Fruit fly (Drosophila melanogaster) whole organism, embryonic: Measurements from ENCODE around the gene Sk2.
A peak's percentile ranks its signal among the peaks of the same experiment; 100 is the strongest.

ENCODE experiments used
- CG11247 ChIP-seq: fragments of 200-800 bp; sonication (Bioruptor generic); IDR thresholded peaks from 2 replicates; pipeline ENCODE4 v1.3.6; 2022; ENCODE audit warnings: missing biosample characterization, missing genetic modification characterization
- CG12659 ChIP-seq: fragments of 200-800 bp; sonication (Bioruptor generic); optimal IDR thresholded peaks from 3 replicates; lab custom pipeline; 2017; ENCODE audit warnings: mild to moderate bottlenecking, missing biosample characterization, missing genetic modification reagents, missing genetic modification characterization
- CG13123 ChIP-seq: fragments of 200-800 bp; sonication (Bioruptor generic); optimal IDR thresholded peaks from 2 replicates; lab custom pipeline; 2016; ENCODE audit warnings: missing biosample characterization, missing genetic modification characterization
- CG13624 ChIP-seq: fragments of 200-800 bp; sonication (Bioruptor generic); optimal IDR thresholded peaks from 2 replicates; lab custom pipeline; 2016; ENCODE audit warnings: missing biosample characterization, missing genetic modification characterization
- CG14014 ChIP-seq: fragments of 200-800 bp; sonication (Bioruptor generic); IDR thresholded peaks from 2 replicates; pipeline ENCODE4 v1.3.6; 2022; ENCODE audit warnings: missing biosample characterization, missing genetic modification characterization
- CG14050 ChIP-seq: fragments of 200-800 bp; sonication (Bioruptor generic); IDR thresholded peaks from 3 replicates; pipeline ENCODE4 v1.3.6; 2022; ENCODE audit warnings: missing biosample characterization, missing genetic modification characterization
- CG14667 ChIP-seq: fragments of 200-800 bp; sonication (Bioruptor generic); IDR thresholded peaks from 2 replicates; pipeline ENCODE4 v1.3.6; 2022; ENCODE audit warnings: missing biosample characterization, missing genetic modification characterization
- CG14860 ChIP-seq: fragments of 200-800 bp; sonication (Bioruptor generic); IDR thresholded peaks from 3 replicates; pipeline ENCODE4 v1.3.6; 2022; ENCODE audit warnings: missing biosample characterization, missing genetic modification characterization; ENCODE audit not compliant: partially characterized antibody
- CG1647 ChIP-seq: fragments of 200-800 bp; sonication (Bioruptor generic); optimal IDR thresholded peaks from 3 replicates; lab custom pipeline; 2016; ENCODE audit warnings: missing biosample characterization, missing genetic modification characterization
- CG17328 ChIP-seq: fragments of 200-800 bp; sonication (Bioruptor generic); IDR thresholded peaks from 2 replicates; pipeline ENCODE4 v1.3.6; 2022; ENCODE audit warnings: missing biosample characterization, missing genetic modification characterization
- CG2129 ChIP-seq: fragments of 200-800 bp; sonication (Bioruptor generic); IDR thresholded peaks from 2 replicates; pipeline ENCODE4 v1.3.6; 2022; ENCODE audit warnings: missing biosample characterization, missing genetic modification characterization; ENCODE audit not compliant: partially characterized antibody
- CG2678 ChIP-seq: fragments of 200-800 bp; sonication (Bioruptor generic); optimal IDR thresholded peaks from 3 replicates; lab custom pipeline; 2019; ENCODE audit warnings: missing biosample characterization, mild to moderate bottlenecking, missing genetic modification characterization, moderate library complexity
- CG30431 ChIP-seq: fragments of 200-800 bp; sonication (Bioruptor generic); optimal IDR thresholded peaks from 2 replicates; lab custom pipeline; 2017; ENCODE audit warnings: missing biosample characterization, missing genetic modification characterization
- CG31365 ChIP-seq: fragments of 200-800 bp; sonication (Bioruptor generic); optimal IDR thresholded peaks from 2 replicates; lab custom pipeline; 2018; ENCODE audit warnings: missing biosample characterization, mild to moderate bottlenecking, missing genetic modification characterization
- CG3407 ChIP-seq: fragments of 200-800 bp; sonication (Bioruptor generic); optimal IDR thresholded peaks from 2 replicates; lab custom pipeline; 2018; ENCODE audit warnings: missing biosample characterization, mild to moderate bottlenecking, missing genetic modification characterization
- CG34376 ChIP-seq: fragments of 200-800 bp; sonication (Bioruptor generic); optimal IDR thresholded peaks from 2 replicates; lab custom pipeline; 2018; ENCODE audit warnings: missing biosample characterization, mild to moderate bottlenecking, missing genetic modification characterization
- CG3847 ChIP-seq: fragments of 200-800 bp; sonication (Bioruptor generic); IDR thresholded peaks from 2 replicates; pipeline ENCODE4 v1.3.6; 2022; ENCODE audit warnings: missing biosample characterization, missing genetic modification characterization
- CG5180 ChIP-seq: fragments of 200-800 bp; sonication (Bioruptor generic); optimal IDR thresholded peaks from 3 replicates; lab custom pipeline; 2017; ENCODE audit warnings: missing biosample characterization, missing genetic modification characterization, mild to moderate bottlenecking, moderate library complexity, missing genetic modification reagents
- CG6175 ChIP-seq: fragments of 200-800 bp; sonication (Bioruptor generic); IDR thresholded peaks from 3 replicates; pipeline ENCODE4 v1.3.6; 2022; ENCODE audit warnings: missing biosample characterization, missing genetic modification characterization
- CG7928 ChIP-seq: fragments of 200-800 bp; sonication (Bioruptor generic); optimal IDR thresholded peaks from 2 replicates; lab custom pipeline; 2017; ENCODE audit warnings: missing biosample characterization, mild to moderate bottlenecking, missing genetic modification characterization
- CG9797 ChIP-seq: fragments of 200-800 bp; sonication (Bioruptor generic); optimal IDR thresholded peaks from 3 replicates; lab custom pipeline; 2018; ENCODE audit warnings: missing biosample characterization, mild to moderate bottlenecking, missing genetic modification characterization
- Elba2 ChIP-seq: fragments of 200-800 bp; sonication (Bioruptor generic); optimal IDR thresholded peaks from 3 replicates; lab custom pipeline; 2016; ENCODE audit warnings: missing biosample characterization, missing genetic modification characterization
- H15 ChIP-seq: fragments of 200-800 bp; sonication (Bioruptor generic); IDR thresholded peaks from 3 replicates; pipeline ENCODE4 v1.3.6; 2022; ENCODE audit warnings: missing biosample characterization, missing genetic modification characterization
- HHEX ChIP-seq: fragments of 200-800 bp; sonication (Bioruptor generic); optimal IDR thresholded peaks from 3 replicates; lab custom pipeline; 2017; ENCODE audit warnings: missing biosample characterization, mild to moderate bottlenecking, missing genetic modification characterization, missing genetic modification reagents
- Jarid2 ChIP-seq: fragments of 200-800 bp; sonication (Bioruptor generic); optimal IDR thresholded peaks from 3 replicates; lab custom pipeline; 2017; ENCODE audit warnings: mild to moderate bottlenecking, missing biosample characterization, missing genetic modification reagents, missing genetic modification characterization
- Med ChIP-seq: fragments of 200-800 bp; sonication (Bioruptor generic); peaks from one replicate; lab custom pipeline; 2016; ENCODE audit warnings: missing biosample characterization, missing genetic modification characterization, mild to moderate bottlenecking, inconsistent platforms, moderate library complexity
- Neu2 ChIP-seq: fragments of 200-800 bp; sonication (Bioruptor generic); optimal IDR thresholded peaks from 3 replicates; lab custom pipeline; 2016; ENCODE audit warnings: missing biosample characterization, missing genetic modification characterization, borderline replicate concordance
- Pdp1 ChIP-seq, 2 experiments: fragments of 200-800 bp; sonication (Bioruptor generic); optimal IDR thresholded peaks; 3 replicates each; lab custom pipeline; 2016; ENCODE audit warnings: missing biosample characterization in 2 of 2, missing genetic modification characterization in 2 of 2, mild to moderate bottlenecking in 1 of 2, moderate library complexity in 1 of 2
- Side ChIP-seq: fragments of 200-800 bp; sonication (Bioruptor generic); optimal IDR thresholded peaks from 2 replicates; lab custom pipeline; 2016; ENCODE audit warnings: missing biosample characterization, missing genetic modification characterization
- bbx ChIP-seq: fragments of 200-800 bp; sonication (Bioruptor generic); IDR thresholded peaks from 2 replicates; pipeline ENCODE4 v1.3.6; 2022; ENCODE audit warnings: missing biosample characterization, missing genetic modification characterization; ENCODE audit not compliant: partially characterized antibody
- chif ChIP-seq, 2 experiments: fragments of 200-800 bp; sonication (Bioruptor generic); optimal IDR thresholded peaks; 3 replicates each; lab custom pipeline; 2016; ENCODE audit warnings: missing biosample characterization in 2 of 2, missing genetic modification characterization in 2 of 2
- crp ChIP-seq, 2 experiments: fragments of 200-800 bp; sonication (Bioruptor generic); optimal IDR thresholded peaks; 2 replicates in 1 of 2; 3 replicates in 1 of 2; lab custom pipeline; 2017; ENCODE audit warnings: missing biosample characterization in 2 of 2, missing genetic modification characterization in 2 of 2, mild to moderate bottlenecking in 1 of 2, moderate library complexity in 1 of 2
- ftz-f1 ChIP-seq: fragments of 200-800 bp; sonication (Bioruptor generic); optimal IDR thresholded peaks from 2 replicates; lab custom pipeline; 2016; ENCODE audit warnings: missing biosample characterization, missing genetic modification characterization
- gfzf ChIP-seq: fragments of 200-800 bp; sonication (Bioruptor generic); optimal IDR thresholded peaks from 2 replicates; lab custom pipeline; 2016; ENCODE audit warnings: missing biosample characterization, mild to moderate bottlenecking, missing genetic modification characterization, moderate library complexity
- gt ChIP-seq: fragments of 200-800 bp; sonication (Bioruptor generic); IDR thresholded peaks from 2 replicates; pipeline ENCODE4 v1.3.6; 2022; ENCODE audit warnings: missing biosample characterization, missing genetic modification characterization
- inv ChIP-seq: fragments of 200-800 bp; sonication (Bioruptor generic); IDR thresholded peaks from 2 replicates; pipeline ENCODE4 v1.3.6; 2022; ENCODE audit warnings: missing biosample characterization, missing genetic modification characterization; ENCODE audit not compliant: partially characterized antibody
- lab ChIP-seq: fragments of 200-800 bp; sonication (Bioruptor generic); optimal IDR thresholded peaks from 3 replicates; lab custom pipeline; 2017; ENCODE audit warnings: missing biosample characterization, missing genetic modification characterization, mild to moderate bottlenecking, moderate library complexity, missing genetic modification reagents
- pnt ChIP-seq: fragments of 200-800 bp; sonication (Bioruptor generic); optimal IDR thresholded peaks from 3 replicates; lab custom pipeline; 2016; ENCODE audit warnings: missing biosample characterization, missing genetic modification characterization
- pum ChIP-seq: fragments of 200-800 bp; sonication (Bioruptor generic); optimal IDR thresholded peaks from 2 replicates; lab custom pipeline; 2016; ENCODE audit warnings: missing biosample characterization, missing genetic modification characterization
- rib ChIP-seq: fragments of 200-800 bp; sonication (Bioruptor generic); IDR thresholded peaks from 2 replicates; pipeline ENCODE4 v1.3.6; 2022; ENCODE audit warnings: missing biosample characterization, missing genetic modification characterization
- sc ChIP-seq, 3 experiments: fragments of >200 bp in 2 of 3; fragments of 200-800 bp in 1 of 3; sonication (Bioruptor generic) in 1 of 3; optimal IDR thresholded peaks; 2 replicates in 2 of 3; 3 replicates in 1 of 3; lab custom pipeline; 2017; ENCODE audit warnings: mild to moderate bottlenecking in 1 of 3, missing biosample characterization in 1 of 3, missing genetic modification characterization in 1 of 3, missing genetic modification reagents in 1 of 3
- sens ChIP-seq: fragments of 200-800 bp; sonication (Bioruptor generic); peaks from one replicate; lab custom pipeline; 2016; ENCODE audit warnings: missing biosample characterization, missing genetic modification characterization
- sim ChIP-seq: fragments of 200-800 bp; sonication (Bioruptor generic); IDR thresholded peaks from 2 replicates; pipeline ENCODE4 v1.3.6; 2022; ENCODE audit warnings: missing biosample characterization, missing genetic modification characterization
- sqz ChIP-seq: fragments of 200-800 bp; sonication (Bioruptor generic); optimal IDR thresholded peaks from 3 replicates; lab custom pipeline; 2018; ENCODE audit warnings: missing biosample characterization, mild to moderate bottlenecking, missing genetic modification characterization
- tll ChIP-seq, 2 experiments: fragments of 200-800 bp in 1 of 2; fragments of >200 bp in 1 of 2; sonication (Bioruptor generic) in 1 of 2; optimal IDR thresholded peaks; 2 replicates each; lab custom pipeline; 2017 to 2019; ENCODE audit warnings: missing biosample characterization in 2 of 2, missing genetic modification characterization in 2 of 2, mild to moderate bottlenecking in 1 of 2, moderate library complexity in 1 of 2
- tna ChIP-seq: fragments of 200-800 bp; sonication (Bioruptor generic); IDR thresholded peaks from 2 replicates; pipeline ENCODE4 v1.3.6; 2022; ENCODE audit warnings: missing biosample characterization, missing genetic modification characterization; ENCODE audit not compliant: partially characterized antibody
- vnd ChIP-seq: fragments of 200-800 bp; sonication (Bioruptor generic); IDR thresholded peaks from 3 replicates; pipeline ENCODE4 v1.3.6; 2022; ENCODE audit warnings: missing biosample characterization, missing genetic modification characterization; ENCODE audit not compliant: partially characterized antibody

Gene Sk2

DNA sequence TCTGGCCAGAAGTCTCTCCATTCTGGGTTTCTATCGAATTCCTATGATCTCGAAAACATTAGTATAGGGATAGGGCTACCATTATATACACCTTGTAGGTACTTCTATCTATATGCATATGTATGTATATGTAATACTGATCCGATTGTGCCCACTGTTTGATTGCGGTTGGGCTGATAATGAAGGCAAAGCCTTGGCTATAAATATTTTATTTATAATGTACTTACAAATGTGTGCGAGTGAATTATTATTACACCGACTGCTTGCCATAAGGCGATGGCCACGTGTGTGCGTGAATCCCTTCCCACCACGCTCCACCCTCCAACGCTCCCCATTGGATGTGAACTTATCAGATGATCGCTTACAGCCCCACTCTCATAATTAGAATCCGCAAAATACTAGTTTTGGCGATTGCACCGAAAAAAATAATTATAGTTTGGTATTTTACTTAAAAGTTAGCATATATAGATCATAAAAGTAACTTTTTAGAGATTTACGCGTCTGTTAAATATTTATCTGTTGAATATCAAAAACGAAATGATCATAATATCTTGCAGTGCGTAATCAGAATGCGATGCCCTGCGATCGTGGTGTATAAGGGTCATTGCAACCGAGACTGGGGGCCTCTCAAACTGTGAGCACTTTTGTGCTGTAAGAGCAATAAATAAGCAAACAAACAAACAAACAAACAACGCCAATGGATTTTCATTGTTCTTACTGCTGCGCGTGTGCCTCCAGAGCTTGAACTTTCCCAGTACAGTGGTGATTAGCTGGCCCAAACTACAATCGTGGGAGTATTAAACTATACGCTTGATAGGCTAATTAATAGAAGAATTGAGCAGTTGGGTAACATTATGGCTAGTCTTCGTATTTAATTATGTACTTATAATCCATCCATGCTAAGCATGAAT lies 33.5 kb downstream of the Sk2 start (continued):
- TF ChIP-seq chif (GFP tag; optimal IDR thresholded peaks at IDR 0.05; lab: Kevin White, UChicago) (peak in 1 of 2 experiments; percentile 1), sim (GFP tag; lab: Robert Waterston, UW) (no peak), vnd (GFP tag; lab: Robert Waterston, UW) (no peak), CG34376 (GFP tag; lab: Kevin White, UChicago) (peak; percentile 98), CG12659 (no peak), Pdp1 (GFP tag; optimal IDR thresholded peaks at IDR 0.05; lab: Kevin White, UChicago) (peak in 1 of 2 experiments; percentile 51), pum (GFP tag; lab: Kevin White, UChicago) (no peak), gfzf (GFP tag; lab: Kevin White, UChicago) (no peak), CG14014 (GFP tag; lab: Robert Waterston, UW) (0 out of 2 replicates have a peak, but pooled peaks have one; percentile 45), sens (peak; percentile 90), CG9797 (GFP tag; lab: Kevin White, UChicago) (no peak), CG6175 (GFP tag; lab: Robert Waterston, UW) (no peak), Jarid2 (GFP tag; lab: Kevin White, UChicago) (no peak), CG14050 (no peak; the same call in 2 of the 3 replicates), CG13123 (GFP tag; lab: Kevin White, UChicago) (no peak), Med (GFP tag; lab: Kevin White, UChicago) (no peak), CG14667 (GFP tag; lab: Robert Waterston, UW) (peak; percentile 7; the same call in 1 of the 2 replicates), Side (GFP tag; lab: Kevin White, UChicago) (no peak), Elba2 (GFP tag; lab: Kevin White, UChicago) (no peak), inv (no peak), CG17328 (GFP tag; lab: Robert Waterston, UW) (no peak), CG3847 (GFP tag; lab: Robert Waterston, UW) (no peak), sc (optimal IDR thresholded peaks at IDR 0.05; lab: Kevin White, UChicago) (no peak), sc (GFP tag; optimal IDR thresholded peaks at IDR 0.05; lab: Kevin White, UChicago) (no peak), pnt (GFP tag; lab: Kevin White, UChicago) (peak; percentile 15), ftz-f1 (GFP tag; lab: Kevin White, UChicago) (peak; percentile 19), CG30431 (no peak), bbx (GFP tag; lab: Robert Waterston, UW) (no peak), CG2129 (GFP tag; lab: Robert Waterston, UW) (no peak), CG31365 (no peak), CG14860 (GFP tag; lab: Robert Waterston, UW) (no peak), HHEX (GFP tag; lab: Kevin White, UChicago) (no peak), CG5180 (peak; percentile 6), tll (GFP tag; optimal IDR thresholded peaks at IDR 0.05; lab: Kevin White, UChicago) (no peak), lab (GFP tag; lab: Kevin White, UChicago) (peak; percentile 64), CG13624 (GFP tag; lab: Kevin White, UChicago) (no peak), H15 (GFP tag; lab: Robert Waterston, UW) (peak; percentile 52; the same call in 1 of the 3 replicates), Neu2 (GFP tag; lab: Kevin White, UChicago) (no peak), gt (GFP tag; lab: Robert Waterston, UW) (no peak), crp (GFP tag; optimal IDR thresholded peaks at IDR 0.05; lab: Kevin White, UChicago) (no peak), CG11247 (GFP tag; lab: Robert Waterston, UW) (no peak), CG1647 (GFP tag; lab: Kevin White, UChicago) (no peak), rib (GFP tag; lab: Robert Waterston, UW) (no peak), CG2678 (tag; lab: Kevin White, UChicago) (peak; percentile 59), CG3407 (GFP tag; lab: Kevin White, UChicago) (peak; percentile 51), sqz (GFP tag; lab: Kevin White, UChicago) (no peak), CG7928 (GFP tag; lab: Kevin White, UChicago) (no peak), tna (GFP tag; lab: Robert Waterston, UW) (no peak)
